Worm (Caenorhabditis elegans) whole organism, L1 larva: ENCODE measurements around the gene hrg-4.

Experiments used
- C04F5.9 ChIP-seq: sonication (generic microtip); optimal IDR thresholded peaks from 2 replicates; lab custom pipeline; 2016; ENCODE audit warnings: missing genetic modification characterization, missing compliant biosample characterization
- F16B12.6 ChIP-seq: fragments of 150-350 bp; optimal IDR thresholded peaks from 2 replicates; lab custom pipeline; 2014; ENCODE audit warnings: missing biosample characterization, missing genetic modification characterization
- Y116A8C.19 ChIP-seq: sonication (generic microtip); optimal IDR thresholded peaks from 2 replicates; lab custom pipeline; 2016; ENCODE audit warnings: missing compliant biosample characterization, missing genetic modification characterization, borderline replicate concordance
- aha-1 ChIP-seq: fragments of 150-350 bp; optimal IDR thresholded peaks from 2 replicates; lab custom pipeline; 2014; ENCODE audit warnings: missing biosample characterization, missing genetic modification characterization
- aly-2 ChIP-seq: fragments of 150-350 bp; optimal IDR thresholded peaks from 2 replicates; lab custom pipeline; 2014; ENCODE audit warnings: missing biosample characterization, missing genetic modification characterization
- blmp-1 ChIP-seq: fragments of 150-350 bp; optimal IDR thresholded peaks from 2 replicates; lab custom pipeline; 2014; ENCODE audit warnings: missing biosample characterization, missing genetic modification characterization
- ceh-63 ChIP-seq: fragments of 200-800 bp; sonication (Bioruptor generic); optimal IDR thresholded peaks from 2 replicates; lab custom pipeline; 2018; ENCODE audit warnings: mild to moderate bottlenecking, missing genetic modification characterization, missing compliant biosample characterization
- dsc-1 ChIP-seq: sonication (generic microtip); optimal IDR thresholded peaks from 2 replicates; lab custom pipeline; 2016; ENCODE audit warnings: mild to moderate bottlenecking, missing genetic modification characterization, missing compliant biosample characterization
- efl-1 ChIP-seq, 4 experiments: fragments of 150-350 bp; optimal IDR thresholded peaks in 3 of 4; peaks in 1 of 4; 1 replicate in 1 of 4; 2 replicates in 3 of 4; lab custom pipeline; 2014; ENCODE audit warnings: missing biosample characterization in 2 of 4, missing genetic modification characterization in 2 of 4, missing genetic modification reagents in 2 of 4
- efl-3 ChIP-seq: fragments of 200-800 bp; sonication (Bioruptor generic); optimal IDR thresholded peaks from 2 replicates; lab custom pipeline; 2018; ENCODE audit warnings: mild to moderate bottlenecking, missing genetic modification characterization, missing compliant biosample characterization
- elt-2 ChIP-seq: sonication (generic microtip); optimal IDR thresholded peaks from 2 replicates; lab custom pipeline; 2016; ENCODE audit warnings: missing genetic modification characterization, mild to moderate bottlenecking, inconsistent platforms, missing compliant biosample characterization, missing genetic modification reagents
- ets-5 ChIP-seq: fragments of 200-800 bp; sonication (Bioruptor generic); IDR thresholded peaks from 2 replicates; pipeline ENCODE4 v1.3.6; 2022; ENCODE audit warnings: missing genetic modification characterization, missing compliant biosample characterization
- irx-1 ChIP-seq: sonication (generic microtip); optimal IDR thresholded peaks from 2 replicates; lab custom pipeline; 2016; ENCODE audit warnings: missing genetic modification characterization, missing compliant biosample characterization
- isw-1 ChIP-seq: fragments of 200-800 bp; sonication (Bioruptor generic); IDR thresholded peaks from 2 replicates; pipeline ENCODE4 v1.3.6; 2022; ENCODE audit warnings: missing genetic modification characterization, missing compliant biosample characterization
- jun-1 ChIP-seq: fragments of 150-350 bp; optimal IDR thresholded peaks from 2 replicates; lab custom pipeline; 2014; ENCODE audit warnings: missing biosample characterization, missing genetic modification reagents, missing genetic modification characterization
- lin-35 ChIP-seq, 2 experiments: fragments of 150-350 bp; optimal IDR thresholded peaks; 2 replicates each; lab custom pipeline; 2014; ENCODE audit warnings: missing biosample characterization in 2 of 2, missing genetic modification characterization in 2 of 2, missing genetic modification reagents in 2 of 2
- lir-3 ChIP-seq: sonication (generic microtip); optimal IDR thresholded peaks from 2 replicates; lab custom pipeline; 2016; ENCODE audit warnings: mild to moderate bottlenecking, missing genetic modification characterization, moderate library complexity, missing compliant biosample characterization; ENCODE audit not compliant: poor library complexity
- lsy-2 ChIP-seq, 2 experiments: fragments of 150-350 bp; optimal IDR thresholded peaks; 2 replicates each; lab custom pipeline; 2014; ENCODE audit warnings: missing biosample characterization in 2 of 2, missing genetic modification characterization in 2 of 2
- nhr-11 ChIP-seq: fragments of 150-350 bp; optimal IDR thresholded peaks from 2 replicates; lab custom pipeline; 2014; ENCODE audit warnings: missing biosample characterization, missing genetic modification characterization
- nhr-19 ChIP-seq: fragments of 200-800 bp; sonication (Bioruptor generic); conservative IDR thresholded peaks from 2 replicates; pipeline ENCODE4 v1.3.6; 2022; ENCODE audit warnings: missing genetic modification characterization, missing compliant biosample characterization
- nhr-71 ChIP-seq: sonication (generic microtip); optimal IDR thresholded peaks from 2 replicates; lab custom pipeline; 2016; ENCODE audit warnings: mild to moderate bottlenecking, missing genetic modification characterization, moderate library complexity, missing compliant biosample characterization
- nhr-76 ChIP-seq: sonication (generic microtip); optimal IDR thresholded peaks from 2 replicates; lab custom pipeline; 2017; ENCODE audit warnings: missing biosample characterization, missing genetic modification characterization
- nhr-84 ChIP-seq: sonication (generic microtip); optimal IDR thresholded peaks from 2 replicates; lab custom pipeline; 2017; ENCODE audit warnings: missing biosample characterization, missing genetic modification characterization
- nhr-85 ChIP-seq: sonication (generic microtip); peaks from one replicate; lab custom pipeline; 2016; ENCODE audit warnings: missing genetic modification characterization, inconsistent platforms, missing compliant biosample characterization
- pag-3 ChIP-seq: sonication (generic microtip); optimal IDR thresholded peaks from 2 replicates; lab custom pipeline; 2017; ENCODE audit warnings: missing genetic modification characterization, mild to moderate bottlenecking, missing compliant biosample characterization, antibody characterized with exemption, borderline replicate concordance; ENCODE audit not compliant: insufficient read depth
- pqm-1 ChIP-seq: sonication (generic microtip); optimal IDR thresholded peaks from 3 replicates; lab custom pipeline; 2017; ENCODE audit warnings: missing biosample characterization, missing genetic modification characterization
- rnt-1 ChIP-seq: sonication (generic microtip); optimal IDR thresholded peaks from 2 replicates; lab custom pipeline; 2016; ENCODE audit warnings: mild to moderate bottlenecking, missing genetic modification characterization, moderate library complexity, missing compliant biosample characterization
- skn-1 ChIP-seq: fragments of 150-350 bp; optimal IDR thresholded peaks from 2 replicates; lab custom pipeline; 2014; ENCODE audit warnings: missing biosample characterization, missing genetic modification characterization
- snpc-4 ChIP-seq: fragments of 150-350 bp; optimal IDR thresholded peaks from 2 replicates; lab custom pipeline; 2014; ENCODE audit warnings: missing biosample characterization, missing genetic modification characterization
- snu-23 ChIP-seq: sonication (generic microtip); optimal IDR thresholded peaks from 2 replicates; lab custom pipeline; 2016; ENCODE audit warnings: missing genetic modification characterization, missing compliant biosample characterization
- sox-4 ChIP-seq: sonication (generic microtip); optimal IDR thresholded peaks from 2 replicates; lab custom pipeline; 2016; ENCODE audit warnings: missing genetic modification characterization, missing compliant biosample characterization
- sptf-1 ChIP-seq: fragments of 150-350 bp; optimal IDR thresholded peaks from 2 replicates; lab custom pipeline; 2014; ENCODE audit warnings: missing biosample characterization, missing genetic modification characterization
- sup-37 ChIP-seq: fragments of 200-800 bp; sonication (Bioruptor generic); optimal IDR thresholded peaks from 2 replicates; lab custom pipeline; 2018; ENCODE audit warnings: mild to moderate bottlenecking, missing genetic modification characterization, missing compliant biosample characterization
- swsn-7 ChIP-seq: sonication (generic microtip); optimal IDR thresholded peaks from 2 replicates; lab custom pipeline; 2016; ENCODE audit warnings: missing genetic modification characterization, missing compliant biosample characterization
- unc-30 ChIP-seq: sonication (generic microtip); optimal IDR thresholded peaks from 2 replicates; lab custom pipeline; 2017; ENCODE audit warnings: missing biosample characterization, missing genetic modification characterization
- unc-62 ChIP-seq: fragments of 150-350 bp; optimal IDR thresholded peaks from 2 replicates; lab custom pipeline; 2014; ENCODE audit warnings: missing biosample characterization, missing genetic modification reagents, missing genetic modification characterization
- unc-98 ChIP-seq: fragments of 200-800 bp; sonication (Bioruptor generic); IDR thresholded peaks from 2 replicates; pipeline ENCODE4 v1.3.6; 2022; ENCODE audit warnings: missing genetic modification characterization, missing compliant biosample characterization
- vab-15 ChIP-seq: sonication (generic microtip); optimal IDR thresholded peaks from 2 replicates; lab custom pipeline; 2017; ENCODE audit warnings: missing genotype, mild to moderate bottlenecking, missing genetic modification characterization, missing compliant biosample characterization
- zip-4 ChIP-seq: fragments of 200-800 bp; sonication (Bioruptor generic); optimal IDR thresholded peaks from 2 replicates; lab custom pipeline; 2018; ENCODE audit warnings: mild to moderate bottlenecking, missing genetic modification characterization, moderate library complexity, missing compliant biosample characterization
- ztf-4 ChIP-seq: fragments of 150-350 bp; optimal IDR thresholded peaks from 2 replicates; lab custom pipeline; 2014; ENCODE audit warnings: missing biosample characterization, missing genetic modification characterization

The hrg-4 gene

DNA sequence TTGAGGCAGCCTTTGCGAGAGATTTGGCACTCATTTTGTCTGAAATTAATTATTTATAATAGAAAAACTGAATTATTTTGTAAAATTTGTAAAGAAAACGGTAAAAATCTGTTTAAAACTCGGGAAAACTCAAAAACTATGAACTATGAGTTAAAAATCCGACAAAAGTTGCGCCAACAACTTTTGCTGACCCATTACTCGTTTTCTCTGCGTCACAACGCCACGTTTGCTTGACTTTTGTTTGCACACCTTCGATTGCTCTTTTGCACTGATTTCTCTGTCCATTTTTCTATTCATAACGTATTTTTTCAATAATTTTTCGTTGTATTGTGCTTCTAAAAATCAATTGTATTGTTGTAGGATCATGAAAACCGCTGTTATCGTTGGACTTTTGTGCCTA is 5.4 kb upstream of the hrg-4 start, which contains the start of gene fkb-1 (continued):
- no peak for TF ChIP-seq pqm-1 (tag; lab: Kevin White, UChicago)
- peak; percentile 82 to 85 for TF ChIP-seq lsy-2 (tag; optimal IDR thresholded peaks at IDR 0.05; lab: Kevin White, UChicago)
- peak; percentile 61 for TF ChIP-seq dsc-1
- peak; percentile 45 for TF ChIP-seq nhr-11 (tag; lab: Kevin White, UChicago)
- TF ChIP-seq zip-4: no peak
- peak; percentile 82 for TF ChIP-seq nhr-71 (tag; lab: Kevin White, UChicago)
- peak; percentile 12 for TF ChIP-seq snpc-4 (tag; lab: Kevin White, UChicago)
- TF ChIP-seq vab-15 (tag; lab: Kevin White, UChicago): no peak
- TF ChIP-seq ets-5: no peak
- TF ChIP-seq pag-3: no peak
- peak; percentile 29 for TF ChIP-seq blmp-1 (tag; lab: Kevin White, UChicago)
- TF ChIP-seq isw-1: peak; percentile 43
- no peak for TF ChIP-seq C04F5.9 (tag; lab: Kevin White, UChicago)
- TF ChIP-seq jun-1: peak; percentile 30
- peak; percentile 86 for TF ChIP-seq snu-23 (GFP tag; lab: Kevin White, UChicago)
- TF ChIP-seq sup-37: no peak
- peak; percentile 74 for TF ChIP-seq rnt-1
- no peak for TF ChIP-seq aha-1 (tag; lab: Kevin White, UChicago)
- peak; percentile 84 for TF ChIP-seq nhr-85 (tag; lab: Kevin White, UChicago)
- no peak for TF ChIP-seq aly-2
- no peak for TF ChIP-seq ztf-4 (tag; lab: Kevin White, UChicago)
- TF ChIP-seq nhr-84 (tag; lab: Kevin White, UChicago): no peak
- TF ChIP-seq unc-62 (GFP tag; lab: Kevin White, UChicago): no peak
- TF ChIP-seq lin-35 (GFP tag; optimal IDR thresholded peaks at IDR 0.05; lab: Kevin White, UChicago): peak; percentile 79
- no peak for TF ChIP-seq sptf-1 (tag; lab: Kevin White, UChicago)
- no peak for TF ChIP-seq efl-3
- peak; percentile 13 for TF ChIP-seq lir-3 (tag; lab: Kevin White, UChicago)
- TF ChIP-seq nhr-76: no peak
- no peak for TF ChIP-seq Y116A8C.19 (tag; lab: Kevin White, UChicago)
- peak; percentile 79 for TF ChIP-seq swsn-7 (tag; lab: Kevin White, UChicago)
- TF ChIP-seq unc-30 (tag; lab: Kevin White, UChicago): no peak
- TF ChIP-seq sox-4 (tag; lab: Kevin White, UChicago): peak; percentile 19
- peak; percentile 47 for TF ChIP-seq F16B12.6
- TF ChIP-seq ceh-63: no peak
- no peak for TF ChIP-seq unc-98 (GFP tag; lab: Robert Waterston, UW)
- TF ChIP-seq skn-1: no peak

DNA sequence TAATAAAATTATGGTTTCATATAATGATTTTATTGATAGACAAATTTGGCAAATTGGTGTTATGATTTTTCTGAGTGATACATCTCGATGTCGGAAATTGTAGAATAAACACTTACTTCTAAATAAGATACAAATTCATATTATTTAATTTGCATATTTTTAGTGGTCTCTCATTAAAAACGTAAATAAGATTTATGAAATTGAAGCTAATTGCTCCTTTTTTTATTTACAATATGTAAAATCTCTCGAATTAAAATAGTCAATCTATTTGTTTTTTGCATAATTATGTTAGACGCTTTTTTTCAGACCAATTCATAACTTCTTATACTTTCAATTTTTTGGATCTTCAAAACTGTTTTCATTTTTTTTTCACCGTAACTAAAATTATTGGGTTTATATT is 1.5 kb upstream of the hrg-4 start, which contains the start of gene hrg-6:
Gene hrg-6 (plus strand): TSS at position 301 of the 400 bp plus-strand sequence.
- no peak for TF ChIP-seq sox-4 (tag; lab: Kevin White, UChicago)
- TF ChIP-seq efl-1 (optimal IDR thresholded peaks at IDR 0.05; lab: Kevin White, UChicago): no peak
- TF ChIP-seq efl-1 (GFP tag; optimal IDR thresholded peaks at IDR 0.05 in 1 of 2; lab: Kevin White, UChicago): peak in 1 of 2 experiments; percentile 78

DNA sequence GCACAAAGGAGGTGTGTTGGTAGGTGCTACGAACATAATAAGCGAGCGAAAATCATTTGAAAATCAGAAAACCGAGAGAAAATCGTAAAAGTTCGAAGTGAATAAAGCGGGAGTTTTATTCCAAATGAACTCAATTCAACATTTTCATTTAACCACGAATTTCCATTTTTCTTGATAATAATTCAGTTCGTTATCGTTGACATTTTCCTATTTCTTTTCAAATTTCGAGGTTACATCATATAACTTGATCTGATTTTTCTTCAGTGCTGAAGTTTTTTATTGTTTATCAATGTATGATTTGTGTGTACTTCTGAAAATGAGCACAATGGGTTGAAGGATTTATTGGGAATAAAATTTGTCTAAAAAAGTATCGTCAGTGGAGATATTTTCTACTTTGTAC is 847 bp upstream of the hrg-4 start:
- peak; percentile 71 for TF ChIP-seq elt-2 (tag; lab: Kevin White, UChicago)
- TF ChIP-seq nhr-85 (tag; lab: Kevin White, UChicago): no peak
- no peak for TF ChIP-seq ceh-63
- TF ChIP-seq swsn-7 (tag; lab: Kevin White, UChicago): no peak

DNA sequence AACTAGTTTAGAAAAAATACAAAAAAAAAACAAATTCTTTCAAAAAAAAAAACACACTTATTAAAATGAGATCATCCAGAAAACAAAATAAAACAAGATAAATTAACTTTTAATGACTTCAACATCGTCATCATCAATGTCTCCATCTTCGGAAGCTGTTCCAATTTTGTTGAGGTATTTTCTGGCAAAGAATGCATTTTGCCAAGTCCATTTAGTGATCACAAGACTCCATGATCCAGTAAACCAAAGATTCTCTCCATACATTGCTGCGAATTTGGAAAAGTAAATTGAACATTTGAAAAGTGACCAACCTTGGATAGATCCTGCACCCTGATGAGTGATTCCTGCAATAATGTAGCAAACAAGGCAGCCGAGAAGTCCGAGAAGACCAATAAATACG is 676 bp downstream of the hrg-4 start:
- no peak for TF ChIP-seq efl-3
- TF ChIP-seq aha-1 (tag; lab: Kevin White, UChicago): no peak
- no peak for TF ChIP-seq nhr-19 (GFP tag; lab: Robert Waterston, UW)
- TF ChIP-seq isw-1: no peak
- no peak for TF ChIP-seq irx-1 (tag; lab: Kevin White, UChicago)
- no peak for TF ChIP-seq blmp-1 (tag; lab: Kevin White, UChicago)
- no peak for TF ChIP-seq Y116A8C.19 (tag; lab: Kevin White, UChicago)
